Worm (Caenorhabditis elegans) whole organism, mixed stage, embryonic: ENCODE results near the gene efn-4.

ENCODE experiments used
- ceh-83 ChIP-seq: fragments of 200-800 bp; sonication (Bioruptor generic); optimal IDR thresholded peaks from 2 replicates; lab custom pipeline; 2018; ENCODE audit warnings: mild to moderate bottlenecking, missing genetic modification characterization, missing compliant biosample characterization
- elt-1 ChIP-seq: sonication (generic microtip); optimal IDR thresholded peaks from 2 replicates; lab custom pipeline; 2017; ENCODE audit warnings: missing genetic modification characterization, mild to moderate bottlenecking, missing compliant biosample characterization, antibody characterized with exemption, moderate library complexity, borderline replicate concordance; ENCODE audit not compliant: insufficient read depth
- elt-3 ChIP-seq: fragments of 150-350 bp; optimal IDR thresholded peaks from 2 replicates; lab custom pipeline; 2014; ENCODE audit warnings: missing biosample characterization, missing genetic modification characterization
- lsy-2 ChIP-seq: fragments of 150-350 bp; optimal IDR thresholded peaks from 2 replicates; lab custom pipeline; 2014; ENCODE audit warnings: missing biosample characterization, missing genetic modification characterization
- nhr-12 ChIP-seq: fragments of 150-350 bp; optimal IDR thresholded peaks from 2 replicates; lab custom pipeline; 2014; ENCODE audit warnings: missing biosample characterization, missing genetic modification characterization
- nhr-28 ChIP-seq: fragments of 150-350 bp; optimal IDR thresholded peaks from 2 replicates; lab custom pipeline; 2014; ENCODE audit warnings: missing biosample characterization, missing genetic modification characterization
- sptf-1 ChIP-seq: sonication (generic microtip); optimal IDR thresholded peaks from 2 replicates; lab custom pipeline; 2017; ENCODE audit warnings: mild to moderate bottlenecking, missing genetic modification characterization, moderate library complexity, missing compliant biosample characterization
- unc-120 ChIP-seq: sonication (generic microtip); optimal IDR thresholded peaks from 2 replicates; lab custom pipeline; 2017; ENCODE audit warnings: missing genetic modification characterization, missing compliant biosample characterization; ENCODE audit not compliant: poor library complexity, severe bottlenecking
- unc-39 ChIP-seq: fragments of 150-350 bp; optimal IDR thresholded peaks from 2 replicates; lab custom pipeline; 2014; ENCODE audit warnings: missing biosample characterization, missing genetic modification characterization
- unc-62 ChIP-seq: fragments of 150-350 bp; optimal IDR thresholded peaks from 2 replicates; lab custom pipeline; 2014; ENCODE audit warnings: missing biosample characterization, missing genetic modification reagents, missing genetic modification characterization
- ztf-11 ChIP-seq: fragments of 150-350 bp; optimal IDR thresholded peaks from 2 replicates; lab custom pipeline; 2014; ENCODE audit warnings: missing biosample characterization, missing genetic modification characterization

DNA sequence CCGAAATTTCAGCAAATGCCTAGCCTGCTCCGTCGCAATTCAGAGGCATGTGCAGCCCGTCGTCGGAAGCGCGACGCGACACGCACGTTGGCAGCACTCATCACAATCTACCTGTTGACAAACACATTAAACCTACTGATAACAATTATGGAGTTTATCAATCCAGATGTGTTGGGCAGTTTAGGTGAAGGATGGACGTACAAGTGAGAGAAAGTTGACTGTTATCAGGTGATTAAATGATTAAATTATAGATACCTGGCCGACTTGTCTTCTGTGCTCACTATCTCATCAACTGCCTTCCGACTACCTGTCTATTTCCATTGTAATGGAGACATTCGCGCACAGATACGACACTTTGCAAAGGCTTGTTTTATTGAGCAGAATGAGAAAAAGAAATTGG is 7.1 kb upstream of the efn-4 start:
- TF ChIP-seq elt-1 (tag; lab: Kevin White, UChicago) (no peak), elt-3 (no peak), unc-62 (GFP tag; lab: Kevin White, UChicago) (no peak), lsy-2 (tag; lab: Kevin White, UChicago) (no peak), ceh-83 (GFP tag; lab: Kevin White, UChicago) (no peak), unc-120 (tag; lab: Kevin White, UChicago) (no peak), nhr-28 (tag; lab: Kevin White, UChicago) (no peak), unc-39 (tag; lab: Kevin White, UChicago) (no peak), nhr-12 (tag; lab: Kevin White, UChicago) (no peak), sptf-1 (no peak), ztf-11 (tag; lab: Kevin White, UChicago) (no peak)
